Fruit fly (Drosophila melanogaster): ENCODE results near the gene Rrp1.

- TF ChIP-seq psq (optimal IDR thresholded peaks at IDR 0.05) (no peak), h (optimal IDR thresholded peaks at IDR 0.05) (no peak), ttk (optimal IDR thresholded peaks at IDR 0.05) (no peak), Myc (optimal IDR thresholded peaks at IDR 0.05) (no peak), Sin3A (optimal IDR thresholded peaks at IDR 0.05) (no peak), insv (optimal IDR thresholded peaks at IDR 0.05) (no peak)
These were observed 27.3 kb upstream of the Rrp1 start for dm6 chr2L:2999609-3000008.
